Worm (Caenorhabditis elegans) whole organism, L2 larva: ENCODE data around the gene Y55F3BR.11.

Experiments
- C34F6.9 ChIP-seq: fragments of 150-350 bp; optimal IDR thresholded peaks from 2 replicates; lab custom pipeline; 2014; ENCODE audit warnings: missing biosample characterization, missing genetic modification characterization
- F13H6.1 ChIP-seq: sonication (generic microtip); optimal IDR thresholded peaks from 2 replicates; lab custom pipeline; 2016; ENCODE audit warnings: missing genetic modification characterization, missing compliant biosample characterization
- R02D3.7 ChIP-seq: fragments of 150-350 bp; optimal IDR thresholded peaks from 2 replicates; lab custom pipeline; 2014; ENCODE audit warnings: missing biosample characterization, missing genetic modification characterization
- Y55F3AM.14 ChIP-seq: fragments of 200-800 bp; sonication (Bioruptor generic); optimal IDR thresholded peaks from 2 replicates; lab custom pipeline; 2018; ENCODE audit warnings: mild to moderate bottlenecking, missing genetic modification characterization, missing compliant biosample characterization
- ZK546.5 ChIP-seq: sonication (generic microtip); optimal IDR thresholded peaks from 2 replicates; lab custom pipeline; 2017; ENCODE audit warnings: missing biosample characterization, missing genetic modification characterization
- alr-1 ChIP-seq: fragments of 150-350 bp; optimal IDR thresholded peaks from 2 replicates; lab custom pipeline; 2014; ENCODE audit warnings: missing biosample characterization, missing genetic modification characterization
- aly-2 ChIP-seq: fragments of 150-350 bp; optimal IDR thresholded peaks from 2 replicates; lab custom pipeline; 2014; ENCODE audit warnings: missing biosample characterization, missing genetic modification characterization
- ama-1 ChIP-seq: fragments of 150-350 bp; optimal IDR thresholded peaks from 2 replicates; lab custom pipeline; 2018; ENCODE audit warnings: inconsistent platforms
- blmp-1 ChIP-seq: sonication (generic microtip); optimal IDR thresholded peaks from 2 replicates; lab custom pipeline; 2017; ENCODE audit warnings: missing genetic modification characterization, mild to moderate bottlenecking, missing compliant biosample characterization, antibody characterized with exemption, moderate library complexity; ENCODE audit not compliant: insufficient read depth
- ceh-16 ChIP-seq: fragments of 150-350 bp; optimal IDR thresholded peaks from 2 replicates; lab custom pipeline; 2014; ENCODE audit warnings: missing biosample characterization, missing genetic modification characterization
- ceh-82 ChIP-seq: fragments of 150-350 bp; optimal IDR thresholded peaks from 2 replicates; lab custom pipeline; 2014; ENCODE audit warnings: missing biosample characterization, missing genetic modification characterization
- crh-2 ChIP-seq: sonication (generic microtip); optimal IDR thresholded peaks from 2 replicates; lab custom pipeline; 2017; ENCODE audit warnings: missing biosample characterization, missing genetic modification characterization
- dmd-4 ChIP-seq: sonication (generic microtip); optimal IDR thresholded peaks from 2 replicates; lab custom pipeline; 2017; ENCODE audit warnings: missing biosample characterization, missing genetic modification characterization
- egl-27 ChIP-seq: sonication (generic microtip); optimal IDR thresholded peaks from 3 replicates; lab custom pipeline; 2017; ENCODE audit warnings: missing biosample characterization, missing genetic modification reagents, missing genetic modification characterization
- elt-1 ChIP-seq: fragments of 150-350 bp; optimal IDR thresholded peaks from 2 replicates; lab custom pipeline; 2014; ENCODE audit warnings: missing biosample characterization, missing genetic modification characterization
- elt-3 ChIP-seq: sonication (generic microtip); optimal IDR thresholded peaks from 2 replicates; lab custom pipeline; 2017; ENCODE audit warnings: missing biosample characterization, missing genetic modification characterization
- fos-1 ChIP-seq: fragments of 150-350 bp; optimal IDR thresholded peaks from 2 replicates; lab custom pipeline; 2014; ENCODE audit warnings: missing biosample characterization, missing genetic modification characterization
- gmeb-1 ChIP-seq: fragments of 150-350 bp; optimal IDR thresholded peaks from 2 replicates; lab custom pipeline; 2014; ENCODE audit warnings: missing biosample characterization, missing genetic modification characterization
- lin-11 ChIP-seq: fragments of 150-350 bp; sonication (generic microtip); optimal IDR thresholded peaks from 2 replicates; lab custom pipeline; 2014; ENCODE audit warnings: missing biosample characterization, missing genetic modification characterization, inconsistent platforms, mixed read lengths
- lin-13 ChIP-seq: fragments of 150-350 bp; optimal IDR thresholded peaks from 2 replicates; lab custom pipeline; 2014; ENCODE audit warnings: missing biosample characterization, missing genetic modification reagents, missing genetic modification characterization
- lin-39 ChIP-seq: fragments of 150-350 bp; optimal IDR thresholded peaks from 2 replicates; lab custom pipeline; 2014; ENCODE audit warnings: missing biosample characterization, missing genetic modification reagents, missing genetic modification characterization
- lsy-2 ChIP-seq, 2 experiments: fragments of 150-350 bp in 1 of 2; sonication (generic microtip) in 1 of 2; optimal IDR thresholded peaks; 2 replicates each; lab custom pipeline; 2014 to 2017; ENCODE audit warnings: missing biosample characterization in 2 of 2, missing genetic modification characterization in 2 of 2
- mab-5 ChIP-seq: fragments of 150-350 bp; optimal IDR thresholded peaks from 2 replicates; lab custom pipeline; 2014; ENCODE audit warnings: missing biosample characterization, missing genetic modification characterization
- mbf-1 ChIP-seq: sonication (generic microtip); optimal IDR thresholded peaks from 2 replicates; lab custom pipeline; 2017; ENCODE audit warnings: missing biosample characterization, missing genetic modification characterization
- mdl-1 ChIP-seq, 2 experiments: fragments of 150-350 bp in 1 of 2; sonication (generic microtip) in 1 of 2; optimal IDR thresholded peaks; 2 replicates each; lab custom pipeline; 2017; ENCODE audit warnings: missing biosample characterization in 2 of 2, missing genetic modification characterization in 2 of 2
- nhr-10 ChIP-seq: sonication (generic microtip); optimal IDR thresholded peaks from 2 replicates; lab custom pipeline; 2017; ENCODE audit warnings: missing biosample characterization, missing genetic modification characterization
- nhr-11 ChIP-seq: fragments of 150-350 bp; optimal IDR thresholded peaks from 2 replicates; lab custom pipeline; 2014; ENCODE audit warnings: missing biosample characterization, missing genetic modification characterization
- nhr-12 ChIP-seq: fragments of 150-350 bp; optimal IDR thresholded peaks from 2 replicates; lab custom pipeline; 2014; ENCODE audit warnings: missing biosample characterization, missing genetic modification characterization
- nhr-129 ChIP-seq: fragments of 150-350 bp; optimal IDR thresholded peaks from 2 replicates; lab custom pipeline; 2014; ENCODE audit warnings: missing biosample characterization, missing genetic modification characterization
- nhr-21 ChIP-seq: fragments of 150-350 bp; optimal IDR thresholded peaks from 2 replicates; lab custom pipeline; 2014; ENCODE audit warnings: missing biosample characterization, missing genetic modification characterization
- nhr-23 ChIP-seq: fragments of 150-350 bp; optimal IDR thresholded peaks from 2 replicates; lab custom pipeline; 2014; ENCODE audit warnings: missing biosample characterization, missing genetic modification reagents, missing genetic modification characterization
- nhr-237 ChIP-seq: fragments of 150-350 bp; optimal IDR thresholded peaks from 2 replicates; lab custom pipeline; 2014; ENCODE audit warnings: missing biosample characterization, missing genetic modification characterization
- nhr-25 ChIP-seq: fragments of 150-350 bp; sonication (generic microtip); optimal IDR thresholded peaks from 3 replicates; lab custom pipeline; 2014; ENCODE audit warnings: missing biosample characterization, missing genetic modification characterization
- nhr-6 ChIP-seq: fragments of 150-350 bp; optimal IDR thresholded peaks from 2 replicates; lab custom pipeline; 2014; ENCODE audit warnings: missing biosample characterization, missing genetic modification characterization
- nhr-77 ChIP-seq: fragments of 150-350 bp; optimal IDR thresholded peaks from 2 replicates; lab custom pipeline; 2014; ENCODE audit warnings: missing biosample characterization, missing genetic modification characterization
- peb-1 ChIP-seq: fragments of 150-350 bp; optimal IDR thresholded peaks from 2 replicates; lab custom pipeline; 2014; ENCODE audit warnings: missing biosample characterization, missing genetic modification characterization
- sem-4 ChIP-seq: fragments of 150-350 bp; optimal IDR thresholded peaks from 2 replicates; lab custom pipeline; 2014; ENCODE audit warnings: missing biosample characterization, missing genetic modification reagents, missing genetic modification characterization
- skn-1 ChIP-seq: sonication (generic microtip); optimal IDR thresholded peaks from 2 replicates; lab custom pipeline; 2017; ENCODE audit warnings: missing biosample characterization, missing genetic modification characterization
- sma-3 ChIP-seq: sonication (generic microtip); optimal IDR thresholded peaks from 2 replicates; lab custom pipeline; 2016; ENCODE audit warnings: missing genetic modification reagents, missing genetic modification characterization, missing compliant biosample characterization
- sma-9 ChIP-seq, 2 experiments: fragments of 150-350 bp in 1 of 2; sonication (generic microtip) in 1 of 2; optimal IDR thresholded peaks; 2 replicates each; lab custom pipeline; 2014 to 2016; ENCODE audit warnings: missing genetic modification characterization in 2 of 2, mild to moderate bottlenecking in 1 of 2, missing biosample characterization in 1 of 2, missing compliant biosample characterization in 1 of 2, missing genetic modification reagents in 1 of 2, moderate library complexity in 1 of 2
- snpc-4 ChIP-seq: fragments of 150-350 bp; optimal IDR thresholded peaks from 2 replicates; lab custom pipeline; 2014; ENCODE audit warnings: missing biosample characterization, missing genetic modification characterization
- unc-39 ChIP-seq: fragments of 150-350 bp; optimal IDR thresholded peaks from 2 replicates; lab custom pipeline; 2014; ENCODE audit warnings: missing biosample characterization, missing genetic modification characterization
- unc-55 ChIP-seq: fragments of 150-350 bp; sonication (generic microtip); optimal IDR thresholded peaks from 3 replicates; lab custom pipeline; 2014; ENCODE audit warnings: missing biosample characterization, missing genetic modification reagents, missing genetic modification characterization
- unc-62 ChIP-seq: fragments of 150-350 bp; optimal IDR thresholded peaks from 2 replicates; lab custom pipeline; 2014; ENCODE audit warnings: missing biosample characterization, missing genetic modification reagents, missing genetic modification characterization
- zag-1 ChIP-seq: fragments of 150-350 bp; optimal IDR thresholded peaks from 2 replicates; lab custom pipeline; 2014; ENCODE audit warnings: missing biosample characterization, missing genetic modification characterization
- ztf-1 ChIP-seq: fragments of 200-800 bp; sonication (Bioruptor generic); conservative IDR thresholded peaks from 2 replicates; pipeline ENCODE4 v1.3.6; 2022; ENCODE audit warnings: missing genetic modification characterization, missing compliant biosample characterization
- ztf-11 ChIP-seq: sonication (generic microtip); optimal IDR thresholded peaks from 2 replicates; lab custom pipeline; 2017; ENCODE audit warnings: missing biosample characterization, missing genetic modification characterization
- ztf-4 ChIP-seq: fragments of 150-350 bp; optimal IDR thresholded peaks from 2 replicates; lab custom pipeline; 2014; ENCODE audit warnings: missing biosample characterization, missing genetic modification characterization

The Y55F3BR.11 gene

ce11 chrIV:873174-873788 lies 18.3 kb downstream of the Y55F3BR.11 start:
- no peak for TF ChIP-seq lsy-2 (tag; optimal IDR thresholded peaks at IDR 0.05; lab: Kevin White, UChicago)
- TF ChIP-seq ztf-11 (tag; lab: Kevin White, UChicago): no peak
- no peak for TF ChIP-seq ceh-16
- TF ChIP-seq C34F6.9: no peak
- no peak for TF ChIP-seq ztf-1 (GFP tag; lab: Robert Waterston, UW)
- TF ChIP-seq lin-13 (GFP tag; lab: Kevin White, UChicago): no peak
- no peak for TF ChIP-seq ZK546.5 (tag; lab: Kevin White, UChicago)
- TF ChIP-seq nhr-11: no peak
- TF ChIP-seq crh-2: no peak
- no peak for TF ChIP-seq F13H6.1 (tag; lab: Kevin White, UChicago)
- no peak for TF ChIP-seq lin-39 (tag; lab: Kevin White, UChicago)
- TF ChIP-seq, all 48 proteins: peak for 0

- TF ChIP-seq lsy-2 (tag; optimal IDR thresholded peaks at IDR 0.05; lab: Kevin White, UChicago) (peak; percentile 48 to 82), nhr-129 (tag; lab: Kevin White, UChicago) (peak; percentile 46), mbf-1 (tag; lab: Kevin White, UChicago) (no peak), lin-39 (tag; lab: Kevin White, UChicago) (no peak), nhr-77 (tag; lab: Kevin White, UChicago) (peak; percentile 23), ztf-1 (GFP tag; lab: Robert Waterston, UW) (no peak), nhr-12 (tag; lab: Kevin White, UChicago) (no peak), nhr-6 (tag; lab: Kevin White, UChicago) (no peak), lin-13 (GFP tag; lab: Kevin White, UChicago) (peak; percentile 51), elt-3 (tag; lab: Kevin White, UChicago) (no peak), crh-2 (peak; percentile 58), ZK546.5 (tag; lab: Kevin White, UChicago) (no peak), gmeb-1 (tag; lab: Kevin White, UChicago) (peak; percentile 98), fos-1 (tag; lab: Kevin White, UChicago) (no peak), sem-4 (tag; lab: Kevin White, UChicago) (no peak), nhr-25 (tag; lab: Kevin White, UChicago) (peak; percentile 30), alr-1 (tag; lab: Kevin White, UChicago) (no peak), blmp-1 (tag; lab: Kevin White, UChicago) (no peak), unc-62 (GFP tag; lab: Kevin White, UChicago) (no peak), ama-1 (lab: Kevin White, UChicago) (no peak), aly-2 (no peak), zag-1 (tag; lab: Kevin White, UChicago) (no peak), nhr-23 (no peak), snpc-4 (tag; lab: Kevin White, UChicago) (peak; percentile 74), egl-27 (no peak), nhr-237 (tag; lab: Kevin White, UChicago) (no peak), peb-1 (no peak), ztf-4 (tag; lab: Kevin White, UChicago) (no peak), mab-5 (no peak), skn-1 (no peak), lin-11 (tag; lab: Kevin White, UChicago) (no peak), sma-3 (peak; percentile 38), dmd-4 (tag; lab: Kevin White, UChicago) (no peak), unc-39 (tag; lab: Kevin White, UChicago) (no peak), ztf-11 (tag; lab: Kevin White, UChicago) (no peak), mdl-1 (tag; optimal IDR thresholded peaks at IDR 0.05; lab: Kevin White, UChicago) (no peak), unc-55 (GFP tag; lab: Kevin White, UChicago) (peak; percentile 81), nhr-11 (no peak), ceh-82 (no peak), ceh-16 (no peak), Y55F3AM.14 (GFP tag; lab: Kevin White, UChicago) (no peak), nhr-10 (tag; lab: Kevin White, UChicago) (no peak), nhr-21 (tag; lab: Kevin White, UChicago) (no peak), sma-9 (GFP tag; optimal IDR thresholded peaks at IDR 0.05; lab: Kevin White, UChicago) (no peak), sma-9 (tag; optimal IDR thresholded peaks at IDR 0.05; lab: Kevin White, UChicago) (no peak), elt-1 (no peak), C34F6.9 (peak; percentile 63), R02D3.7 (tag; lab: Kevin White, UChicago) (no peak), F13H6.1 (tag; lab: Kevin White, UChicago) (no peak)
These were observed 19.7 kb downstream of the Y55F3BR.11 start, which contains the start of gene Y55F3BR.1 for ce11 chrIV:874677-875076. Gene Y55F3BR.1 (plus strand): TSS chrIV:874791.
